Worm (Caenorhabditis elegans) whole organism, late embryonic: ENCODE results near the gene twk-28.

Experiments
- C08G9.2 ChIP-seq: sonication (generic microtip); optimal IDR thresholded peaks from 2 replicates; lab custom pipeline; 2016; ENCODE audit warnings: mild to moderate bottlenecking, missing genetic modification characterization, moderate library complexity, missing compliant biosample characterization
- C38D4.7 ChIP-seq: fragments of 200-800 bp; sonication (Bioruptor generic); optimal IDR thresholded peaks from 2 replicates; lab custom pipeline; 2018; ENCODE audit warnings: mild to moderate bottlenecking, missing genetic modification characterization, moderate library complexity, missing compliant biosample characterization
- K09A11.1 ChIP-seq: sonication (generic microtip); optimal IDR thresholded peaks from 2 replicates; lab custom pipeline; 2017; ENCODE audit warnings: antibody characterized with exemption, mild to moderate bottlenecking, missing genetic modification characterization, missing compliant biosample characterization; ENCODE audit not compliant: insufficient read depth
- T23F11.4 ChIP-seq: fragments of 200-800 bp; sonication (Bioruptor generic); optimal IDR thresholded peaks from 2 replicates; lab custom pipeline; 2018; ENCODE audit warnings: mild to moderate bottlenecking, missing genetic modification characterization, missing compliant biosample characterization
- Y22D7AL.16 ChIP-seq: sonication (generic microtip); optimal IDR thresholded peaks from 2 replicates; lab custom pipeline; 2016; ENCODE audit warnings: missing genetic modification characterization, missing compliant biosample characterization
- ama-1 ChIP-seq: fragments of 150-350 bp; optimal IDR thresholded peaks from 2 replicates; lab custom pipeline; 2014
- ceh-2 ChIP-seq: sonication (generic microtip); optimal IDR thresholded peaks from 2 replicates; lab custom pipeline; 2016; ENCODE audit warnings: missing genotype, missing genetic modification characterization, missing compliant biosample characterization
- ceh-22 ChIP-seq: sonication (generic microtip); optimal IDR thresholded peaks from 2 replicates; lab custom pipeline; 2017; ENCODE audit warnings: missing biosample characterization, missing genetic modification characterization
- ceh-24 ChIP-seq: sonication (generic microtip); optimal IDR thresholded peaks from 2 replicates; lab custom pipeline; 2016; ENCODE audit warnings: mild to moderate bottlenecking, missing genetic modification characterization, missing compliant biosample characterization
- ceh-30 ChIP-seq: fragments of 150-350 bp; optimal IDR thresholded peaks from 2 replicates; lab custom pipeline; 2014; ENCODE audit warnings: missing biosample characterization, missing genetic modification characterization
- ceh-31 ChIP-seq: sonication (generic microtip); optimal IDR thresholded peaks from 2 replicates; lab custom pipeline; 2016; ENCODE audit warnings: missing genetic modification characterization, missing compliant biosample characterization
- ceh-48 ChIP-seq: sonication (generic microtip); optimal IDR thresholded peaks from 2 replicates; lab custom pipeline; 2016; ENCODE audit warnings: missing genetic modification characterization, inconsistent platforms, missing compliant biosample characterization
- ceh-6 ChIP-seq: fragments of 200-800 bp; sonication (Bioruptor generic); optimal IDR thresholded peaks from 2 replicates; lab custom pipeline; 2018; ENCODE audit warnings: mild to moderate bottlenecking, missing genetic modification characterization, missing compliant biosample characterization
- che-1 ChIP-seq: sonication (generic microtip); optimal IDR thresholded peaks from 2 replicates; lab custom pipeline; 2016; ENCODE audit warnings: mild to moderate bottlenecking, missing genetic modification characterization, missing compliant biosample characterization
- dve-1 ChIP-seq: sonication (generic microtip); optimal IDR thresholded peaks from 2 replicates; lab custom pipeline; 2017; ENCODE audit warnings: antibody characterized with exemption, mild to moderate bottlenecking, missing genetic modification characterization, missing compliant biosample characterization
- elt-2 ChIP-seq: sonication (generic microtip); optimal IDR thresholded peaks from 2 replicates; lab custom pipeline; 2016; ENCODE audit warnings: missing genetic modification reagents, missing genetic modification characterization, missing compliant biosample characterization
- elt-4 ChIP-seq: sonication (generic microtip); optimal IDR thresholded peaks from 2 replicates; lab custom pipeline; 2016; ENCODE audit warnings: missing genetic modification characterization, missing compliant biosample characterization
- ets-4 ChIP-seq: sonication (generic microtip); optimal IDR thresholded peaks from 2 replicates; lab custom pipeline; 2016; ENCODE audit warnings: missing genetic modification characterization, missing compliant biosample characterization
- eyg-1 ChIP-seq: sonication (generic microtip); optimal IDR thresholded peaks from 2 replicates; lab custom pipeline; 2016; ENCODE audit warnings: missing genotype, missing genetic modification characterization, missing compliant biosample characterization
- fkh-10 ChIP-seq: fragments of 150-350 bp; optimal IDR thresholded peaks from 2 replicates; lab custom pipeline; 2014; ENCODE audit warnings: missing biosample characterization, missing genetic modification reagents, missing genetic modification characterization
- fkh-6 ChIP-seq: sonication (generic microtip); optimal IDR thresholded peaks from 2 replicates; lab custom pipeline; 2016; ENCODE audit warnings: missing genetic modification characterization, missing compliant biosample characterization
- gmeb-2 ChIP-seq: sonication (generic microtip); optimal IDR thresholded peaks from 2 replicates; lab custom pipeline; 2016; ENCODE audit warnings: missing genetic modification characterization, inconsistent platforms, missing compliant biosample characterization
- hlh-15 ChIP-seq: sonication (generic microtip); optimal IDR thresholded peaks from 2 replicates; lab custom pipeline; 2016; ENCODE audit warnings: missing genetic modification characterization, missing compliant biosample characterization
- hlh-30 ChIP-seq: sonication (generic microtip); optimal IDR thresholded peaks from 2 replicates; lab custom pipeline; 2017; ENCODE audit warnings: antibody characterized with exemption, missing genetic modification characterization, missing compliant biosample characterization; ENCODE audit not compliant: insufficient read depth
- hlh-8 ChIP-seq: sonication (generic microtip); optimal IDR thresholded peaks from 2 replicates; lab custom pipeline; 2016; ENCODE audit warnings: missing genotype, missing genetic modification characterization, missing compliant biosample characterization
- madf-2 ChIP-seq: sonication (generic microtip); optimal IDR thresholded peaks from 2 replicates; lab custom pipeline; 2017; ENCODE audit warnings: missing genetic modification characterization, missing compliant biosample characterization
- mec-3 ChIP-seq: sonication (generic microtip); optimal IDR thresholded peaks from 2 replicates; lab custom pipeline; 2016; ENCODE audit warnings: borderline replicate concordance, missing genetic modification characterization, missing compliant biosample characterization
- nfya-1 ChIP-seq: sonication (generic microtip); optimal IDR thresholded peaks from 2 replicates; lab custom pipeline; 2017; ENCODE audit warnings: missing genetic modification characterization, mild to moderate bottlenecking, missing compliant biosample characterization, antibody characterized with exemption, moderate library complexity
- nhr-11 ChIP-seq: fragments of 150-350 bp; optimal IDR thresholded peaks from 2 replicates; lab custom pipeline; 2014; ENCODE audit warnings: missing biosample characterization, missing genetic modification characterization
- nhr-232 ChIP-seq: sonication (generic microtip); optimal IDR thresholded peaks from 2 replicates; lab custom pipeline; 2016; ENCODE audit warnings: missing genetic modification characterization, missing compliant biosample characterization
- npax-4 ChIP-seq: sonication (generic microtip); optimal IDR thresholded peaks from 2 replicates; lab custom pipeline; 2016; ENCODE audit warnings: missing genetic modification characterization, missing compliant biosample characterization
- pag-3 ChIP-seq: sonication (generic microtip); optimal IDR thresholded peaks from 2 replicates; lab custom pipeline; 2016; ENCODE audit warnings: missing compliant biosample characterization, missing genetic modification characterization, borderline replicate concordance
- pat-9 ChIP-seq: fragments of 200-800 bp; sonication (Bioruptor generic); optimal IDR thresholded peaks from 2 replicates; lab custom pipeline; 2018; ENCODE audit warnings: mild to moderate bottlenecking, missing genetic modification characterization, moderate library complexity, missing compliant biosample characterization
- pha-2 ChIP-seq: sonication (generic microtip); optimal IDR thresholded peaks from 2 replicates; lab custom pipeline; 2017; ENCODE audit warnings: mild to moderate bottlenecking, missing genetic modification characterization, missing compliant biosample characterization
- pqm-1 ChIP-seq: sonication (generic microtip); optimal IDR thresholded peaks from 2 replicates; lab custom pipeline; 2016; ENCODE audit warnings: missing genetic modification characterization, missing compliant biosample characterization
- pros-1 ChIP-seq: fragments of 150-350 bp; optimal IDR thresholded peaks from 2 replicates; lab custom pipeline; 2014; ENCODE audit warnings: missing biosample characterization, missing genetic modification reagents, missing genetic modification characterization
- sox-2 ChIP-seq: fragments of 200-800 bp; sonication (Bioruptor generic); IDR thresholded peaks from 2 replicates; pipeline ENCODE4 v1.3.6; 2022; ENCODE audit warnings: missing genetic modification reagents, missing genetic modification characterization, missing compliant biosample characterization
- tbx-2 ChIP-seq: sonication (generic microtip); optimal IDR thresholded peaks from 2 replicates; lab custom pipeline; 2016; ENCODE audit warnings: missing genetic modification characterization, missing compliant biosample characterization
- ttx-3 ChIP-seq: sonication (generic microtip); optimal IDR thresholded peaks from 2 replicates; lab custom pipeline; 2016; ENCODE audit warnings: missing genetic modification reagents, missing genetic modification characterization, missing compliant biosample characterization
- unc-3 ChIP-seq, 2 experiments: fragments of 200-800 bp in 1 of 2; sonication (Bioruptor generic) in 1 of 2; sonication (generic microtip) in 1 of 2; conservative IDR thresholded peaks in 1 of 2; optimal IDR thresholded peaks in 1 of 2; 2 replicates each; pipeline versions ENCODE4 v1.3.6 to Lab custom; 2016 to 2022; ENCODE audit warnings: missing compliant biosample characterization in 2 of 2, missing genetic modification characterization in 2 of 2, missing genetic modification reagents in 1 of 2
- unc-42 ChIP-seq: sonication (generic microtip); optimal IDR thresholded peaks from 2 replicates; lab custom pipeline; 2016; ENCODE audit warnings: missing genotype, missing genetic modification characterization, missing compliant biosample characterization
- unc-55 ChIP-seq: sonication (generic microtip); optimal IDR thresholded peaks from 2 replicates; lab custom pipeline; 2017; ENCODE audit warnings: missing biosample characterization, missing genetic modification reagents, missing genetic modification characterization
- unc-86 ChIP-seq: sonication (generic microtip); optimal IDR thresholded peaks from 2 replicates; lab custom pipeline; 2016; ENCODE audit warnings: missing genetic modification characterization, missing compliant biosample characterization

Gene twk-28

ce11 chrX:4254782-4255181 lies 24.4 kb downstream of the twk-28 start, which contains the start of gene taf-11.1:
TSS of gene taf-11.1 (plus strand) at chrX:4255170.
- TF ChIP-seq ceh-31 (tag; lab: Kevin White, UChicago) (peak; percentile 60), ceh-2 (tag; lab: Kevin White, UChicago) (peak; percentile 37), unc-55 (GFP tag; lab: Kevin White, UChicago) (no peak), ceh-24 (tag; lab: Kevin White, UChicago) (no peak), elt-2 (tag; lab: Kevin White, UChicago) (peak; percentile 5), gmeb-2 (tag; lab: Kevin White, UChicago) (no peak), tbx-2 (peak; percentile 29), mec-3 (tag; lab: Kevin White, UChicago) (no peak), unc-42 (tag; lab: Kevin White, UChicago) (peak; percentile 20), pat-9 (tag; lab: Kevin White, UChicago) (no peak), fkh-6 (tag; lab: Kevin White, UChicago) (no peak), pag-3 (tag; lab: Kevin White, UChicago) (no peak), eyg-1 (tag; lab: Kevin White, UChicago) (no peak), ttx-3 (tag; lab: Kevin White, UChicago) (no peak), sox-2 (GFP tag; lab: Robert Waterston, UW) (no peak), nfya-1 (tag; lab: Kevin White, UChicago) (peak; percentile 2), ceh-48 (tag; lab: Kevin White, UChicago) (peak; percentile 55), unc-3 (GFP tag; conservative IDR thresholded peaks at IDR 0.05; lab: Robert Waterston, UW) (no peak), unc-3 (tag; optimal IDR thresholded peaks at IDR 0.05; lab: Kevin White, UChicago) (no peak), ets-4 (peak; percentile 37), C08G9.2 (tag; lab: Kevin White, UChicago) (peak; percentile 18)

ce11 chrX:4252047-4252446 lies 27.1 kb downstream of the twk-28 start, which contains the start of gene srv-5:
TSS of gene srv-5 (plus strand) at chrX:4252347.
- TF ChIP-seq T23F11.4 (GFP tag; lab: Kevin White, UChicago): no peak
- TF ChIP-seq unc-86 (tag; lab: Kevin White, UChicago): no peak
- no peak for TF ChIP-seq pros-1
- no peak for TF ChIP-seq hlh-30 (tag; lab: Kevin White, UChicago)
- no peak for TF ChIP-seq ceh-6 (GFP tag; lab: Kevin White, UChicago)
- TF ChIP-seq dve-1 (tag; lab: Kevin White, UChicago): no peak
- no peak for TF ChIP-seq fkh-10 (GFP tag; lab: Kevin White, UChicago)
- no peak for TF ChIP-seq npax-4
- no peak for TF ChIP-seq ceh-24 (tag; lab: Kevin White, UChicago)
- no peak for TF ChIP-seq ceh-31 (tag; lab: Kevin White, UChicago)
- TF ChIP-seq C38D4.7 (GFP tag; lab: Kevin White, UChicago): no peak
- TF ChIP-seq ama-1 (lab: Kevin White, UChicago): no peak
- no peak for TF ChIP-seq unc-55 (GFP tag; lab: Kevin White, UChicago)
- no peak for TF ChIP-seq Y22D7AL.16 (tag; lab: Kevin White, UChicago)
- no peak for TF ChIP-seq eyg-1 (tag; lab: Kevin White, UChicago)
- TF ChIP-seq ceh-48 (tag; lab: Kevin White, UChicago): no peak
- TF ChIP-seq pha-2: no peak
- no peak for TF ChIP-seq gmeb-2 (tag; lab: Kevin White, UChicago)
- TF ChIP-seq elt-2 (tag; lab: Kevin White, UChicago): no peak
- no peak for TF ChIP-seq madf-2 (tag; lab: Kevin White, UChicago)

ce11 chrX:4248949-4249348 lies 30.2 kb downstream of the twk-28 start, which contains the start of gene hlh-13:
TSS of gene hlh-13 (plus strand) at chrX:4249249.
- TF ChIP-seq ceh-22 (no peak), nfya-1 (tag; lab: Kevin White, UChicago) (no peak), K09A11.1 (tag; lab: Kevin White, UChicago) (no peak), pqm-1 (tag; lab: Kevin White, UChicago) (no peak), elt-4 (tag; lab: Kevin White, UChicago) (no peak), hlh-8 (no peak), che-1 (tag; lab: Kevin White, UChicago) (no peak), ceh-30 (tag; lab: Kevin White, UChicago) (no peak), nhr-232 (no peak), nhr-11 (tag; lab: Kevin White, UChicago) (no peak), npax-4 (no peak), fkh-10 (GFP tag; lab: Kevin White, UChicago) (no peak), hlh-15 (tag; lab: Kevin White, UChicago) (no peak)
